Worm (Caenorhabditis elegans) whole organism, mixed stage, embryonic: ENCODE data around the gene ZK643.2.

Experiments
- ces-1 ChIP-seq: fragments of 150-350 bp; optimal IDR thresholded peaks from 2 replicates; lab custom pipeline; 2014; ENCODE audit warnings: missing biosample characterization, missing genetic modification reagents, missing genetic modification characterization
- snpc-4 ChIP-seq: fragments of 150-350 bp; optimal IDR thresholded peaks from 2 replicates; lab custom pipeline; 2014; ENCODE audit warnings: missing biosample characterization, missing genetic modification characterization

DNA sequence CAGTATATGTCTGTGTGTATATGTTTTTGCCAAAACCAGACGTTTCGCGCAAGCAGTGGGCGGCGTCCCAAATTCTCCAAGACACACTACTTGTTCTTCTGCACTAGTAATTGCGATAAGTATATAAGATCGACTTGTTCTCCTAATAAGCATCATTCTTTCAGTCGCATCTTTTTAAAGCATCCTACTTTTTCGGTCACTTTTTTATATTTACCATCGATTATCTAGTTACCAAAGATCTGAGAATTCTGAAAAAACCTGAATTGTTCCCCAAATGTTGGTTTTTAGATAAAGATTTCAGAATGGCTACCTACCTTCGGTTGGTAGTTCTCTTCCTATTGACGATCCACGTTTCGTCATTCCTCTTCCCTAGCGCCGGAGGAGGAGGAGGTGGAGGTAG, 5.7 kb downstream of the ZK643.2 start, which contains the start of gene grl-25:
- TF ChIP-seq snpc-4 (tag; lab: Kevin White, UChicago) = no peak
- no peak for TF ChIP-seq ces-1 (GFP tag; lab: Kevin White, UChicago)
